Worm (Caenorhabditis elegans) whole organism, L4 larva: Measurements from ENCODE around the gene F57G4.11.

Experiments
- D1046.2 ChIP-seq: fragments of 200-800 bp; sonication (Bioruptor generic); IDR thresholded peaks from 2 replicates; pipeline ENCODE4 v1.3.6; 2022; ENCODE audit warnings: missing genetic modification characterization, missing compliant biosample characterization
- hlh-30 ChIP-seq: sonication (generic microtip); optimal IDR thresholded peaks from 2 replicates; lab custom pipeline; 2017; ENCODE audit warnings: antibody characterized with exemption, mild to moderate bottlenecking, missing genetic modification characterization, missing compliant biosample characterization; ENCODE audit not compliant: insufficient read depth
- hmg-1.1 ChIP-seq: fragments of 200-800 bp; sonication (Bioruptor generic); IDR thresholded peaks from 2 replicates; pipeline ENCODE4 v1.3.6; 2022; ENCODE audit warnings: missing genetic modification reagents, missing genetic modification characterization, missing compliant biosample characterization
- mxl-3 ChIP-seq: fragments of 200-800 bp; sonication (Bioruptor generic); optimal IDR thresholded peaks from 2 replicates; lab custom pipeline; 2018; ENCODE audit warnings: mild to moderate bottlenecking, missing genetic modification characterization, missing compliant biosample characterization
- nhr-28 ChIP-seq: fragments of 150-350 bp; optimal IDR thresholded peaks from 2 replicates; lab custom pipeline; 2014; ENCODE audit warnings: missing biosample characterization, missing genetic modification characterization
- php-3 ChIP-seq: fragments of 200-800 bp; sonication (Bioruptor generic); IDR thresholded peaks from 2 replicates; pipeline ENCODE4 v1.3.6; 2022; ENCODE audit warnings: missing genetic modification reagents, missing genetic modification characterization, missing compliant biosample characterization
- pqm-1 ChIP-seq: sonication (generic microtip); optimal IDR thresholded peaks from 2 replicates; lab custom pipeline; 2017; ENCODE audit warnings: missing biosample characterization, missing genetic modification characterization
- tra-1 ChIP-seq: fragments of 200-800 bp; sonication (Bioruptor generic); IDR thresholded peaks from 2 replicates; pipeline ENCODE4 v1.3.6; 2022; ENCODE audit warnings: missing genetic modification reagents, missing genetic modification characterization, missing compliant biosample characterization
- unc-62 ChIP-seq, 3 experiments: fragments of 150-350 bp in 1 of 3; sonication (generic microtip); optimal IDR thresholded peaks in 2 of 3; peaks in 1 of 3; 1 replicate in 1 of 3; 2 replicates in 2 of 3; lab custom pipeline; 2014 to 2017; ENCODE audit warnings: missing biosample characterization in 3 of 3, missing genetic modification characterization in 3 of 3, missing genetic modification reagents in 3 of 3, missing genotype in 1 of 3
- ztf-11 ChIP-seq: fragments of 150-350 bp; optimal IDR thresholded peaks from 2 replicates; lab custom pipeline; 2014; ENCODE audit warnings: missing biosample characterization, missing genetic modification characterization

- no peak for TF ChIP-seq pqm-1 (tag; lab: Kevin White, UChicago)
- no peak for TF ChIP-seq php-3
- no peak for TF ChIP-seq ztf-11 (tag; lab: Kevin White, UChicago)
- TF ChIP-seq hmg-1.1 (GFP tag; lab: Robert Waterston, UW), result no peak
- TF ChIP-seq tra-1 (GFP tag; lab: Robert Waterston, UW), result no peak
- TF ChIP-seq mxl-3 (GFP tag; lab: Kevin White, UChicago), result no peak
- TF ChIP-seq unc-62 (GFP tag; optimal IDR thresholded peaks at IDR 0.05 in 1 of 2; lab: Kevin White, UChicago), result no peak
- TF ChIP-seq unc-62 (tag; optimal IDR thresholded peaks at IDR 0.05; lab: Kevin White, UChicago), result no peak
- no peak for TF ChIP-seq D1046.2 (GFP tag; lab: Robert Waterston, UW)
- no peak for TF ChIP-seq hlh-30 (tag; lab: Kevin White, UChicago)
- TF ChIP-seq nhr-28, result no peak
Observed at ce11 chrV:17673343-17673742, 48.3 kb downstream of the F57G4.11 start, which contains the start of gene str-93.
